Fruit fly (Drosophila melanogaster) whole organism, prepupa: ENCODE data around the gene kek5.

Source experiments
- CG10631 ChIP-seq: fragments of 200-800 bp; sonication (Bioruptor generic); optimal IDR thresholded peaks from 2 replicates; lab custom pipeline; 2016; ENCODE audit warnings: missing biosample characterization, missing genetic modification characterization
- CG11294 ChIP-seq: fragments of 200-800 bp; sonication (Bioruptor generic); IDR thresholded peaks from 2 replicates; pipeline ENCODE4 v1.3.6; 2022; ENCODE audit warnings: missing biosample characterization, missing genetic modification characterization
- CG11762 ChIP-seq: fragments of 200-800 bp; sonication (Bioruptor generic); optimal IDR thresholded peaks from 3 replicates; lab custom pipeline; 2016; ENCODE audit warnings: missing biosample characterization, missing genetic modification characterization; ENCODE audit not compliant: insufficient read depth
- CG15336 ChIP-seq: fragments of 200-800 bp; sonication (Bioruptor generic); IDR thresholded peaks from 2 replicates; pipeline ENCODE4 v1.3.6; 2022; ENCODE audit warnings: missing biosample characterization, missing genetic modification characterization
- CG1621 ChIP-seq: fragments of 200-800 bp; sonication (Bioruptor generic); optimal IDR thresholded peaks from 3 replicates; lab custom pipeline; 2018; ENCODE audit warnings: missing biosample characterization, mild to moderate bottlenecking, missing genetic modification characterization
- CG16779 ChIP-seq: fragments of 200-800 bp; sonication (Bioruptor generic); optimal IDR thresholded peaks from 3 replicates; lab custom pipeline; 2017; ENCODE audit warnings: missing biosample characterization, mild to moderate bottlenecking, missing genetic modification characterization
- CG31627 ChIP-seq: fragments of 200-800 bp; sonication (Bioruptor generic); optimal IDR thresholded peaks from 3 replicates; lab custom pipeline; 2016; ENCODE audit warnings: missing biosample characterization, missing genetic modification characterization
- CG32006 ChIP-seq: fragments of 200-800 bp; sonication (Bioruptor generic); optimal IDR thresholded peaks from 3 replicates; lab custom pipeline; 2017; ENCODE audit warnings: missing biosample characterization, mild to moderate bottlenecking, missing genetic modification characterization
- CG3919 ChIP-seq: fragments of 200-800 bp; sonication (Bioruptor generic); optimal IDR thresholded peaks from 3 replicates; lab custom pipeline; 2016; ENCODE audit warnings: missing biosample characterization, missing genetic modification characterization
- CG6163 ChIP-seq: fragments of 200-800 bp; sonication (Bioruptor generic); IDR thresholded peaks from 3 replicates; pipeline ENCODE4 v1.3.6; 2022; ENCODE audit warnings: missing biosample characterization, missing genetic modification characterization
- CG6792 ChIP-seq: fragments of 200-800 bp; sonication (Bioruptor generic); optimal IDR thresholded peaks from 3 replicates; lab custom pipeline; 2016; ENCODE audit warnings: missing biosample characterization, missing genetic modification characterization
- CG6808 ChIP-seq: fragments of 200-800 bp; sonication (Bioruptor generic); optimal IDR thresholded peaks from 3 replicates; lab custom pipeline; 2017; ENCODE audit warnings: missing biosample characterization, missing genetic modification characterization, mild to moderate bottlenecking, moderate library complexity, missing genetic modification reagents
- CG6854 ChIP-seq: fragments of 200-800 bp; sonication (Bioruptor generic); optimal IDR thresholded peaks from 2 replicates; lab custom pipeline; 2017; ENCODE audit warnings: missing biosample characterization, mild to moderate bottlenecking, missing genetic modification characterization
- CG7368 ChIP-seq: fragments of 200-800 bp; sonication (Bioruptor generic); optimal IDR thresholded peaks from 3 replicates; lab custom pipeline; 2016; ENCODE audit warnings: missing biosample characterization, missing genetic modification characterization
- CG8319 ChIP-seq: fragments of 200-800 bp; sonication (Bioruptor generic); optimal IDR thresholded peaks from 3 replicates; lab custom pipeline; 2016; ENCODE audit warnings: missing biosample characterization, missing genetic modification characterization
- CG8632 ChIP-seq: fragments of 200-800 bp; sonication (Bioruptor generic); optimal IDR thresholded peaks from 3 replicates; lab custom pipeline; 2016; ENCODE audit warnings: missing biosample characterization, missing genetic modification characterization
- CG9139 ChIP-seq: fragments of 200-800 bp; sonication (Bioruptor generic); optimal IDR thresholded peaks from 3 replicates; lab custom pipeline; 2017; ENCODE audit warnings: missing biosample characterization, mild to moderate bottlenecking, missing genetic modification characterization
- Eip75B ChIP-seq: fragments of 200-800 bp; sonication (Bioruptor generic); optimal IDR thresholded peaks from 3 replicates; lab custom pipeline; 2016; ENCODE audit warnings: missing biosample characterization, missing genetic modification characterization
- Eip78C ChIP-seq: fragments of 200-800 bp; sonication (Bioruptor generic); peaks from one replicate; lab custom pipeline; 2016; ENCODE audit warnings: missing biosample characterization, missing genetic modification characterization
- Eip93F ChIP-seq: fragments of 200-800 bp; sonication (Bioruptor generic); optimal IDR thresholded peaks from 2 replicates; lab custom pipeline; 2016; ENCODE audit warnings: missing biosample characterization, mild to moderate bottlenecking, missing genetic modification characterization
- Ets21C ChIP-seq: fragments of 200-800 bp; sonication (Bioruptor generic); optimal IDR thresholded peaks from 3 replicates; lab custom pipeline; 2016; ENCODE audit warnings: missing biosample characterization, missing genetic modification characterization
- Ets96B ChIP-seq: fragments of 200-800 bp; optimal IDR thresholded peaks from 2 replicates; lab custom pipeline; 2019; ENCODE audit warnings: missing biosample characterization, mild to moderate bottlenecking, missing genetic modification characterization, moderate library complexity
- Hr38 ChIP-seq: sonication (Bioruptor generic); optimal IDR thresholded peaks from 2 replicates; lab custom pipeline; 2016; ENCODE audit warnings: missing biosample characterization, missing genetic modification characterization
- Hr39 ChIP-seq: fragments of 200-800 bp; sonication (Bioruptor generic); optimal IDR thresholded peaks from 2 replicates; lab custom pipeline; 2016; ENCODE audit warnings: missing biosample characterization, missing genetic modification characterization
- Hr4 ChIP-seq: fragments of 200-800 bp; sonication (Bioruptor generic); optimal IDR thresholded peaks from 3 replicates; lab custom pipeline; 2016; ENCODE audit warnings: missing biosample characterization, missing genetic modification characterization
- Lpt ChIP-seq: fragments of 200-800 bp; sonication (Bioruptor generic); optimal IDR thresholded peaks from 3 replicates; lab custom pipeline; 2016; ENCODE audit warnings: missing biosample characterization, missing genetic modification characterization
- Met ChIP-seq: fragments of 200-800 bp; sonication (Bioruptor generic); optimal IDR thresholded peaks from 3 replicates; lab custom pipeline; 2016; ENCODE audit warnings: missing biosample characterization, missing genetic modification characterization
- Smox ChIP-seq: fragments of 200-800 bp; sonication (Bioruptor generic); optimal IDR thresholded peaks from 3 replicates; lab custom pipeline; 2016; ENCODE audit warnings: missing biosample characterization, missing genetic modification characterization
- Sox102F ChIP-seq: fragments of 200-800 bp; sonication (Bioruptor generic); optimal IDR thresholded peaks from 2 replicates; lab custom pipeline; 2016; ENCODE audit warnings: missing biosample characterization, mild to moderate bottlenecking, missing genetic modification characterization
- Sox14 ChIP-seq: fragments of 200-800 bp; sonication (Bioruptor generic); optimal IDR thresholded peaks from 3 replicates; lab custom pipeline; 2016; ENCODE audit warnings: missing biosample characterization, missing genetic modification characterization
- Sox15 ChIP-seq: fragments of 200-800 bp; sonication (Bioruptor generic); optimal IDR thresholded peaks from 3 replicates; lab custom pipeline; 2016; ENCODE audit warnings: missing biosample characterization, missing genetic modification characterization
- achi ChIP-seq: fragments of 200-800 bp; sonication (Bioruptor generic); optimal IDR thresholded peaks from 3 replicates; lab custom pipeline; 2016; ENCODE audit warnings: missing biosample characterization, missing genetic modification characterization
- cyc ChIP-seq: fragments of 200-800 bp; sonication (Bioruptor generic); optimal IDR thresholded peaks from 3 replicates; lab custom pipeline; 2016; ENCODE audit warnings: missing biosample characterization, missing genetic modification characterization
- dac ChIP-seq: fragments of 200-800 bp; sonication (Bioruptor generic); optimal IDR thresholded peaks from 2 replicates; lab custom pipeline; 2017; ENCODE audit warnings: missing biosample characterization, mild to moderate bottlenecking, missing genetic modification characterization
- dsx ChIP-seq: fragments of 200-800 bp; optimal IDR thresholded peaks from 3 replicates; lab custom pipeline; 2019; ENCODE audit warnings: missing biosample characterization, mild to moderate bottlenecking, missing genetic modification characterization, moderate library complexity; ENCODE audit not compliant: poor library complexity, severe bottlenecking
- eg ChIP-seq: fragments of 200-800 bp; sonication (Bioruptor generic); IDR thresholded peaks from 3 replicates; pipeline ENCODE4 v1.3.6; 2022; ENCODE audit warnings: missing biosample characterization, missing genetic modification characterization
- fd59A ChIP-seq: fragments of 200-800 bp; sonication (Bioruptor generic); optimal IDR thresholded peaks from 2 replicates; lab custom pipeline; 2017; ENCODE audit warnings: missing biosample characterization, mild to moderate bottlenecking, missing genetic modification characterization, missing genetic modification reagents
- fd85E ChIP-seq: fragments of 200-800 bp; sonication (Bioruptor generic); optimal IDR thresholded peaks from 3 replicates; lab custom pipeline; 2016; ENCODE audit warnings: missing biosample characterization, missing genetic modification characterization
- fkh ChIP-seq: fragments of 200-800 bp; sonication (Bioruptor generic); optimal IDR thresholded peaks from 3 replicates; lab custom pipeline; 2017; ENCODE audit warnings: missing biosample characterization, mild to moderate bottlenecking, missing genetic modification characterization, moderate library complexity
- net ChIP-seq: fragments of 200-800 bp; sonication (Bioruptor generic); optimal IDR thresholded peaks from 3 replicates; lab custom pipeline; 2016; ENCODE audit warnings: missing biosample characterization, missing genetic modification characterization
- spab ChIP-seq: fragments of 200-800 bp; sonication (Bioruptor generic); optimal IDR thresholded peaks from 2 replicates; lab custom pipeline; 2017; ENCODE audit warnings: missing biosample characterization, mild to moderate bottlenecking, missing genetic modification characterization, missing genetic modification reagents
- ss ChIP-seq, 2 experiments: fragments of 200-800 bp; sonication (Bioruptor generic); optimal IDR thresholded peaks; 2 replicates in 1 of 2; 3 replicates in 1 of 2; lab custom pipeline; 2017 to 2018; ENCODE audit warnings: mild to moderate bottlenecking in 2 of 2, missing biosample characterization in 2 of 2, missing genetic modification characterization in 2 of 2, moderate library complexity in 1 of 2
- svp ChIP-seq: fragments of 200-800 bp; sonication (Bioruptor generic); peaks from one replicate; lab custom pipeline; 2016; ENCODE audit warnings: missing biosample characterization, missing genetic modification characterization
- topi ChIP-seq: fragments of 200-800 bp; sonication (Bioruptor generic); optimal IDR thresholded peaks from 3 replicates; lab custom pipeline; 2016; ENCODE audit warnings: missing biosample characterization, missing genetic modification characterization
- vri ChIP-seq: fragments of 200-800 bp; sonication (Bioruptor generic); optimal IDR thresholded peaks from 3 replicates; lab custom pipeline; 2016; ENCODE audit warnings: missing biosample characterization, mild to moderate bottlenecking, missing genetic modification characterization

kek5 gene

dm6 chrX:19495611-19496583 lies 142.9 kb downstream of the kek5 start (continued):
- no peak for TF ChIP-seq dsx
- TF ChIP-seq CG15336 (GFP tag; lab: Robert Waterston, UW), result peak; percentile 72
- TF ChIP-seq CG16779, result peak; percentile 12
- TF ChIP-seq Smox (GFP tag; lab: Kevin White, UChicago), result peak; percentile 60
- peak; percentile 90 for TF ChIP-seq Eip78C
- peak; percentile 84 for TF ChIP-seq CG32006 (GFP tag; lab: Kevin White, UChicago)
- peak; percentile 84 for TF ChIP-seq eg (GFP tag; lab: Robert Waterston, UW)
- TF ChIP-seq CG6808 (GFP tag; lab: Kevin White, UChicago), result peak; percentile 57
- no peak for TF ChIP-seq spab (GFP tag; lab: Kevin White, UChicago)
- peak; percentile 45 for TF ChIP-seq fd59A

dm6 chrX:19496808-19497259 lies 143.9 kb downstream of the kek5 start:
- TF ChIP-seq CG3919 (GFP tag; lab: Kevin White, UChicago) (no peak), cyc (GFP tag; lab: Kevin White, UChicago) (peak; percentile 29), svp (peak; percentile 61), dsx (peak; percentile 53), Sox102F (peak; percentile 14), Ets21C (GFP tag; lab: Kevin White, UChicago) (no peak), topi (GFP tag; lab: Kevin White, UChicago) (peak; percentile 26), Hr39 (GFP tag; lab: Kevin White, UChicago) (peak; percentile 14), Met (GFP tag; lab: Kevin White, UChicago) (no peak), vri (GFP tag; lab: Kevin White, UChicago) (peak; percentile 61), ss (GFP tag; optimal IDR thresholded peaks at IDR 0.05; lab: Kevin White, UChicago) (peak in 1 of 2 experiments; percentile 12), CG6163 (GFP tag; lab: Robert Waterston, UW) (peak; percentile 61), CG1621 (tag; lab: Kevin White, UChicago) (peak; percentile 32), eg (GFP tag; lab: Robert Waterston, UW) (peak; percentile 28; the same call in 1 of the 3 replicates), CG9139 (GFP tag; lab: Kevin White, UChicago) (no peak), fd85E (GFP tag; lab: Kevin White, UChicago) (no peak), Eip75B (GFP tag; lab: Kevin White, UChicago) (peak; percentile 10), CG7368 (peak; percentile 31), Sox14 (peak; percentile 6)
- TF ChIP-seq, all 60 proteins: peak for 14

dm6 chrX:19497782-19498440 lies 144.9 kb downstream of the kek5 start:
- TF ChIP-seq CG32006 (GFP tag; lab: Kevin White, UChicago) (peak; percentile 9), achi (GFP tag; lab: Kevin White, UChicago) (no peak), net (no peak), CG6792 (no peak), CG11762 (GFP tag; lab: Kevin White, UChicago) (no peak), Lpt (GFP tag; lab: Kevin White, UChicago) (no peak), CG6808 (GFP tag; lab: Kevin White, UChicago) (no peak), Hr39 (GFP tag; lab: Kevin White, UChicago) (peak; percentile 4), dac (GFP tag; lab: Kevin White, UChicago) (no peak), svp (peak; percentile 87), CG11294 (GFP tag; lab: Robert Waterston, UW) (no peak), CG8319 (no peak), Hr4 (GFP tag; lab: Kevin White, UChicago) (no peak), Sox15 (GFP tag; lab: Kevin White, UChicago) (no peak), CG3919 (GFP tag; lab: Kevin White, UChicago) (peak; percentile 5), Ets96B (no peak), cyc (GFP tag; lab: Kevin White, UChicago) (no peak), CG31627 (GFP tag; lab: Kevin White, UChicago) (peak; percentile 14), fkh (no peak), CG10631 (GFP tag; lab: Kevin White, UChicago) (no peak), Met (GFP tag; lab: Kevin White, UChicago) (no peak), CG1621 (tag; lab: Kevin White, UChicago) (peak; percentile 43), CG6854 (GFP tag; lab: Kevin White, UChicago) (peak; percentile 39), Eip93F (GFP tag; lab: Kevin White, UChicago) (peak; percentile 52), CG8632 (GFP tag; lab: Kevin White, UChicago) (peak; percentile 22), Hr38 (GFP tag; lab: Kevin White, UChicago) (no peak)
